Worm (Caenorhabditis elegans) whole organism, L4/young adult: ENCODE results near the gene T02H6.9.

Experiments used
- W03F9.2 ChIP-seq: fragments of 150-350 bp; optimal IDR thresholded peaks from 2 replicates; lab custom pipeline; 2014; ENCODE audit warnings: missing biosample characterization, missing genetic modification characterization
- dao-5 ChIP-seq: sonication (generic microtip); optimal IDR thresholded peaks from 2 replicates; lab custom pipeline; 2016; ENCODE audit warnings: missing genotype, missing genetic modification characterization, moderate library complexity, missing compliant biosample characterization
- him-1 ChIP-seq: sonication (generic microtip); optimal IDR thresholded peaks from 2 replicates; lab custom pipeline; 2016; ENCODE audit warnings: missing genotype, missing genetic modification reagents, missing genetic modification characterization, missing compliant biosample characterization

DNA sequence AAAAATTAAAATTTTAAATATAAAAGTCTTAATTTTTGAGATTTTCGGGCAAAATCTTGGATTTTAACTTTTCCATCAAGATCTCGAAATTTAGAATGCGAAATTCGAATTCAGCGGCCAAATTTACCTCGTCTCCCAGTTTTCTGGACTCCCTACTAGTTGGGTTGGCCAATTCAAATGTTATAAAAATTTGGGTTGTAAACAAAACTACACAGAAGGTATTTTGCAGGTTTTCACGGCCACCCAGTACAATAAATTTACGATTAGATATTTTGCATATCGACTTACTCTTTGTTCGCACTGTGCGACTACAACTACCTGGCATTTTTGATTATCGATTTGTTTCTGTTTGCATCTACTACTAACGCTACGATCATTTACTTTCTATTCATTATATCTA is 6.1 kb downstream of the T02H6.9 start, which contains the start of gene T02H6.5:
- TF ChIP-seq him-1 (tag; lab: Kevin White, UChicago) (no peak), dao-5 (tag; lab: Kevin White, UChicago) (no peak), W03F9.2 (tag; lab: Kevin White, UChicago) (no peak)
